Fruit fly (Drosophila melanogaster) whole organism, embryonic: ENCODE data around the gene CG15528.

Experiments
- Antp ChIP-seq: fragments of 200-800 bp; sonication (Bioruptor generic); optimal IDR thresholded peaks from 3 replicates; lab custom pipeline; 2016; ENCODE audit warnings: missing biosample characterization, missing genetic modification characterization
- B-H2 ChIP-seq: fragments of 200-800 bp; sonication (Bioruptor generic); optimal IDR thresholded peaks from 2 replicates; lab custom pipeline; 2018; ENCODE audit warnings: missing biosample characterization, mild to moderate bottlenecking, missing genetic modification characterization
- CG10959 ChIP-seq: fragments of 200-800 bp; sonication (Bioruptor generic); IDR thresholded peaks from 2 replicates; pipeline ENCODE4 v1.3.6; 2022; ENCODE audit warnings: missing biosample characterization, missing genetic modification characterization
- CG12236 ChIP-seq: fragments of 200-800 bp; sonication (Bioruptor generic); optimal IDR thresholded peaks from 2 replicates; lab custom pipeline; 2016; ENCODE audit warnings: missing biosample characterization, missing genetic modification characterization
- CG14441 ChIP-seq: fragments of 200-800 bp; sonication (Bioruptor generic); IDR thresholded peaks from 2 replicates; pipeline ENCODE4 v1.3.6; 2022; ENCODE audit warnings: missing biosample characterization, missing genetic modification characterization
- CG14667 ChIP-seq: fragments of 200-800 bp; sonication (Bioruptor generic); IDR thresholded peaks from 2 replicates; pipeline ENCODE4 v1.3.6; 2022; ENCODE audit warnings: missing biosample characterization, missing genetic modification characterization
- CG1602 ChIP-seq: fragments of 200-800 bp; sonication (Bioruptor generic); optimal IDR thresholded peaks from 3 replicates; lab custom pipeline; 2016; ENCODE audit warnings: missing biosample characterization, missing genetic modification characterization
- D19A ChIP-seq: fragments of 200-800 bp; optimal IDR thresholded peaks from 3 replicates; lab custom pipeline; 2019; ENCODE audit warnings: missing biosample characterization, mild to moderate bottlenecking, missing genetic modification characterization, moderate library complexity
- Doc2 ChIP-seq: fragments of 200-800 bp; sonication (Bioruptor generic); IDR thresholded peaks from 2 replicates; pipeline ENCODE4 v1.3.6; 2022; ENCODE audit warnings: missing biosample characterization, missing genetic modification characterization
- Dref ChIP-seq: fragments of 200-800 bp; sonication (Bioruptor generic); IDR thresholded peaks from 2 replicates; pipeline ENCODE4 v1.3.6; 2022; ENCODE audit warnings: missing biosample characterization, missing genetic modification characterization
- GATAe ChIP-seq: fragments of 200-800 bp; sonication (Bioruptor generic); conservative IDR thresholded peaks from 2 replicates; pipeline ENCODE4 v1.3.6; 2022; ENCODE audit warnings: missing biosample characterization, missing genetic modification characterization
- Hr39 ChIP-seq: fragments of >200 bp; optimal IDR thresholded peaks from 2 replicates; lab custom pipeline; 2017
- Hr51 ChIP-seq, 2 experiments: fragments of 200-800 bp; sonication (Bioruptor generic); optimal IDR thresholded peaks; 2 replicates in 1 of 2; 3 replicates in 1 of 2; lab custom pipeline; 2016 to 2018; ENCODE audit warnings: missing biosample characterization in 2 of 2, missing genetic modification characterization in 2 of 2, mild to moderate bottlenecking in 1 of 2, moderate library complexity in 1 of 2
- MESR4 ChIP-seq: fragments of 200-800 bp; sonication (Bioruptor generic); optimal IDR thresholded peaks from 2 replicates; lab custom pipeline; 2018; ENCODE audit warnings: missing biosample characterization, mild to moderate bottlenecking, missing genetic modification characterization, moderate library complexity
- MTF-1 ChIP-seq: fragments of 200-800 bp; sonication (Bioruptor generic); optimal IDR thresholded peaks from 2 replicates; lab custom pipeline; 2018; ENCODE audit warnings: missing biosample characterization, mild to moderate bottlenecking, missing genetic modification characterization, borderline replicate concordance
- NFAT ChIP-seq: fragments of 200-800 bp; sonication (Bioruptor generic); IDR thresholded peaks from 2 replicates; pipeline ENCODE4 v1.3.6; 2022; ENCODE audit warnings: missing biosample characterization, missing genetic modification characterization
- Neu2 ChIP-seq: fragments of 200-800 bp; sonication (Bioruptor generic); optimal IDR thresholded peaks from 3 replicates; lab custom pipeline; 2016; ENCODE audit warnings: missing biosample characterization, missing genetic modification characterization, borderline replicate concordance
- Six4 ChIP-seq: fragments of 200-800 bp; sonication (Bioruptor generic); optimal IDR thresholded peaks from 2 replicates; lab custom pipeline; 2016; ENCODE audit warnings: missing biosample characterization, missing genetic modification characterization
- Sry-β ChIP-seq: fragments of 200-800 bp; sonication (Bioruptor generic); optimal IDR thresholded peaks from 2 replicates; lab custom pipeline; 2018; ENCODE audit warnings: missing biosample characterization, mild to moderate bottlenecking, missing genetic modification characterization, moderate library complexity
- abd-A ChIP-seq: fragments of 200-800 bp; sonication (Bioruptor generic); optimal IDR thresholded peaks from 3 replicates; lab custom pipeline; 2019; ENCODE audit warnings: missing biosample characterization, mild to moderate bottlenecking, missing genetic modification characterization, moderate library complexity
- ase ChIP-seq: fragments of 200-800 bp; sonication (Bioruptor generic); IDR thresholded peaks from 3 replicates; pipeline ENCODE4 v1.3.6; 2022; ENCODE audit warnings: missing biosample characterization, missing genetic modification characterization
- bbx ChIP-seq: fragments of 200-800 bp; sonication (Bioruptor generic); IDR thresholded peaks from 2 replicates; pipeline ENCODE4 v1.3.6; 2022; ENCODE audit warnings: missing biosample characterization, missing genetic modification characterization; ENCODE audit not compliant: partially characterized antibody
- bcd ChIP-seq: fragments of 200-800 bp; sonication (Bioruptor generic); optimal IDR thresholded peaks from 2 replicates; lab custom pipeline; 2017; ENCODE audit warnings: missing biosample characterization, mild to moderate bottlenecking, missing genetic modification characterization
- cato ChIP-seq: fragments of 200-800 bp; sonication (Bioruptor generic); optimal IDR thresholded peaks from 2 replicates; lab custom pipeline; 2016; ENCODE audit warnings: missing biosample characterization, missing genetic modification characterization, borderline replicate concordance
- caup ChIP-seq: fragments of 200-800 bp; sonication (Bioruptor generic); optimal IDR thresholded peaks from 3 replicates; lab custom pipeline; 2017; ENCODE audit warnings: missing biosample characterization, mild to moderate bottlenecking, missing genetic modification characterization, moderate library complexity; ENCODE audit not compliant: severe bottlenecking
- chif ChIP-seq, 2 experiments: fragments of 200-800 bp; sonication (Bioruptor generic); optimal IDR thresholded peaks; 3 replicates each; lab custom pipeline; 2016; ENCODE audit warnings: missing biosample characterization in 2 of 2, missing genetic modification characterization in 2 of 2
- chm ChIP-seq: fragments of 200-800 bp; sonication (Bioruptor generic); IDR thresholded peaks from 2 replicates; pipeline ENCODE4 v1.3.6; 2022; ENCODE audit warnings: missing biosample characterization, missing genetic modification characterization
- dysf ChIP-seq: fragments of 200-800 bp; sonication (Bioruptor generic); IDR thresholded peaks from 3 replicates; pipeline ENCODE4 v1.3.6; 2022; ENCODE audit warnings: missing biosample characterization, missing genetic modification characterization
- en ChIP-seq: fragments of 200-800 bp; sonication (Bioruptor generic); optimal IDR thresholded peaks from 2 replicates; lab custom pipeline; 2016; ENCODE audit warnings: missing biosample characterization, missing genetic modification characterization
- ewg ChIP-seq: fragments of 200-800 bp; sonication (Bioruptor generic); optimal IDR thresholded peaks from 3 replicates; lab custom pipeline; 2017; ENCODE audit warnings: mild to moderate bottlenecking, missing biosample characterization, missing genetic modification reagents, missing genetic modification characterization
- fd102C ChIP-seq: fragments of 200-800 bp; sonication (Bioruptor generic); optimal IDR thresholded peaks from 2 replicates; lab custom pipeline; 2018; ENCODE audit warnings: missing biosample characterization, mild to moderate bottlenecking, missing genetic modification characterization, moderate library complexity
- gcm ChIP-seq: fragments of 200-800 bp; sonication (Bioruptor generic); optimal IDR thresholded peaks from 2 replicates; lab custom pipeline; 2019; ENCODE audit warnings: missing biosample characterization, mild to moderate bottlenecking, missing genetic modification characterization, moderate library complexity
- gcm2 ChIP-seq: fragments of 200-800 bp; sonication (Bioruptor generic); optimal IDR thresholded peaks from 2 replicates; lab custom pipeline; 2016; ENCODE audit warnings: missing biosample characterization, missing genetic modification characterization
- kah ChIP-seq: fragments of 200-800 bp; sonication (Bioruptor generic); optimal IDR thresholded peaks from 2 replicates; lab custom pipeline; 2018; ENCODE audit warnings: missing biosample characterization, mild to moderate bottlenecking, missing genetic modification characterization
- kay ChIP-seq: fragments of 200-800 bp; sonication (Bioruptor generic); optimal IDR thresholded peaks from 2 replicates; lab custom pipeline; 2016; ENCODE audit warnings: missing biosample characterization, missing genetic modification characterization
- lbe ChIP-seq: fragments of 200-800 bp; sonication (Bioruptor generic); optimal IDR thresholded peaks from 2 replicates; lab custom pipeline; 2016; ENCODE audit warnings: missing biosample characterization, mild to moderate bottlenecking, missing genetic modification characterization
- lilli ChIP-seq: fragments of 200-800 bp; sonication (Bioruptor generic); optimal IDR thresholded peaks from 3 replicates; lab custom pipeline; 2016; ENCODE audit warnings: missing biosample characterization, missing genetic modification characterization
- maf-S ChIP-seq: fragments of 200-800 bp; sonication (Bioruptor generic); optimal IDR thresholded peaks from 2 replicates; lab custom pipeline; 2016; ENCODE audit warnings: missing biosample characterization, missing genetic modification characterization
- mam ChIP-seq: fragments of 200-800 bp; sonication (Bioruptor generic); optimal IDR thresholded peaks from 3 replicates; lab custom pipeline; 2016; ENCODE audit warnings: missing biosample characterization, missing genetic modification characterization
- nerfin-1 ChIP-seq: fragments of 200-800 bp; sonication (Bioruptor generic); optimal IDR thresholded peaks from 3 replicates; lab custom pipeline; 2019; ENCODE audit warnings: missing biosample characterization, mild to moderate bottlenecking, missing genetic modification characterization, moderate library complexity
- pnt ChIP-seq: fragments of 200-800 bp; sonication (Bioruptor generic); optimal IDR thresholded peaks from 3 replicates; lab custom pipeline; 2016; ENCODE audit warnings: missing biosample characterization, missing genetic modification characterization
- prd ChIP-seq, 3 experiments: fragments of >200 bp in 2 of 3; fragments of 200-800 bp in 1 of 3; sonication (Bioruptor generic) in 1 of 3; optimal IDR thresholded peaks in 2 of 3; IDR thresholded peaks in 1 of 3; 2 replicates in 2 of 3; 3 replicates in 1 of 3; pipeline versions ENCODE4 v1.3.6 to Lab custom; 2017 to 2022; ENCODE audit warnings: missing biosample characterization in 1 of 3, missing genetic modification characterization in 1 of 3
- ssp ChIP-seq: fragments of 200-800 bp; sonication (Bioruptor generic); IDR thresholded peaks from 2 replicates; pipeline ENCODE4 v1.3.6; 2022; ENCODE audit warnings: missing biosample characterization, missing genetic modification characterization
- tgo ChIP-seq: fragments of 200-800 bp; sonication (Bioruptor generic); IDR thresholded peaks from 3 replicates; pipeline ENCODE4 v1.3.6; 2022; ENCODE audit warnings: missing biosample characterization, missing genetic modification characterization
- tin ChIP-seq: fragments of 200-800 bp; sonication (Bioruptor generic); optimal IDR thresholded peaks from 3 replicates; lab custom pipeline; 2016; ENCODE audit warnings: missing biosample characterization, missing genetic modification characterization
- tup ChIP-seq: fragments of 200-800 bp; sonication (Bioruptor generic); optimal IDR thresholded peaks from 2 replicates; lab custom pipeline; 2016; ENCODE audit warnings: missing biosample characterization, mild to moderate bottlenecking, missing genetic modification characterization, moderate library complexity
- vnd ChIP-seq: fragments of 200-800 bp; sonication (Bioruptor generic); IDR thresholded peaks from 3 replicates; pipeline ENCODE4 v1.3.6; 2022; ENCODE audit warnings: missing biosample characterization, missing genetic modification characterization; ENCODE audit not compliant: partially characterized antibody
- vvl ChIP-seq: fragments of 200-800 bp; sonication (Bioruptor generic); IDR thresholded peaks from 2 replicates; pipeline ENCODE4 v1.3.6; 2022; ENCODE audit warnings: missing biosample characterization, missing genetic modification characterization
- zf30C ChIP-seq: fragments of 200-800 bp; sonication (Bioruptor generic); optimal IDR thresholded peaks from 3 replicates; lab custom pipeline; 2018; ENCODE audit warnings: missing biosample characterization, mild to moderate bottlenecking, missing genetic modification characterization

The CG15528 gene

DNA sequence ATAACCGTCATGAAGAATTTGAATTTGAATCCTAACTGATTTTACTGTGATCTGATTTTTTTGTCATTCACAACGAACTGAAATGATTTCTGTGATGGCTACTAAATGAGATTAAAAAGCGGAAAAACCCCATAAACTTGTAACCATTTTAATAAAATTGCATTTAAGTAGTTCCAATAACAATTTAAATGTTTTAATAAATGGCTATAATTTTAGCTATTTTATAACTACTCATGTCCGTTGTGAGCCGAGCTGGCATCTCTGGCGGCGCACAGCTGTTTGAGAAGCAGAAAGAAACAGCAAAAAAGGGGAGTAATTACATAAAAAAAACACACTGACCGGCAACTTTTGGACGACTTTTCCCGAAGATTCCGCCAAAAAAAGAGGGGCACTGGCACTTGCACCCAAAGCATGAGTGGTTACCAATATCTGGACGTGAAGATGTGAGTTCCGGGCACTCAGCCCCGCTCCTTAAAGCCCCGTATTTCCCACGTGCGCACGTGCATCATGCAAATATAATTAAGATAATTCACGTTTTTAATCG, 4.8 kb upstream of the CG15528 start, which contains the start of the genes CG7950 and Rpp14a (continued):
- TF ChIP-seq bcd (GFP tag; lab: Kevin White, UChicago) (peak; percentile 49), pnt (GFP tag; lab: Kevin White, UChicago) (peak; percentile 65), NFAT (peak; percentile 59), caup (peak; percentile 69), B-H2 (GFP tag; lab: Kevin White, UChicago) (peak; percentile 85), mam (GFP tag; lab: Kevin White, UChicago) (peak; percentile 85), Six4 (GFP tag; lab: Kevin White, UChicago) (peak; percentile 57), dysf (GFP tag; lab: Robert Waterston, UW) (peak; percentile 77), ase (GFP tag; lab: Robert Waterston, UW) (peak; percentile 64; the same call in 2 of the 3 replicates), Hr39 (lab: Kevin White, UChicago) (no peak), CG12236 (GFP tag; lab: Kevin White, UChicago) (peak; percentile 44), MESR4 (GFP tag; lab: Kevin White, UChicago) (peak; percentile 63), gcm2 (GFP tag; lab: Kevin White, UChicago) (peak; percentile 19), kah (GFP tag; lab: Kevin White, UChicago) (no peak), en (peak; percentile 29), tin (GFP tag; lab: Kevin White, UChicago) (peak; percentile 77), zf30C (GFP tag; lab: Kevin White, UChicago) (peak; percentile 38), Sry-β (GFP tag; lab: Kevin White, UChicago) (peak; percentile 98), CG1602 (GFP tag; lab: Kevin White, UChicago) (peak; percentile 84), maf-S (GFP tag; lab: Kevin White, UChicago) (peak; percentile 74), lilli (GFP tag; lab: Kevin White, UChicago) (peak; percentile 92), vvl (peak; percentile 87), abd-A (tag; lab: Kevin White, UChicago) (peak; percentile 46), prd (optimal IDR thresholded peaks at IDR 0.05; lab: Kevin White, UChicago) (no peak), prd (GFP tag; IDR thresholded peaks at IDR 0.05; lab: Robert Waterston, UW) (peak; percentile 85), chif (GFP tag; optimal IDR thresholded peaks at IDR 0.05; lab: Kevin White, UChicago) (peak; percentile 68 to 86), gcm (GFP tag; lab: Kevin White, UChicago) (peak; percentile 75), nerfin-1 (tag; lab: Kevin White, UChicago) (peak; percentile 51), kay (peak; percentile 52), ssp (peak; percentile 47), Doc2 (no peak), bbx (GFP tag; lab: Robert Waterston, UW) (no peak), chm (peak; percentile 75), tgo (GFP tag; lab: Robert Waterston, UW) (peak; percentile 78), fd102C (peak; percentile 7), CG14667 (GFP tag; lab: Robert Waterston, UW) (peak; percentile 44), Dref (GFP tag; lab: Robert Waterston, UW) (no peak), lbe (GFP tag; lab: Kevin White, UChicago) (peak; percentile 87), CG10959 (GFP tag; lab: Robert Waterston, UW) (peak; percentile 41; the same call in 1 of the 2 replicates), MTF-1 (GFP tag; lab: Kevin White, UChicago) (no peak), Hr51 (GFP tag; optimal IDR thresholded peaks at IDR 0.05; lab: Kevin White, UChicago) (peak; percentile 81 to 84), Antp (GFP tag; lab: Kevin White, UChicago) (peak; percentile 42), CG14441 (peak; percentile 88), cato (GFP tag; lab: Kevin White, UChicago) (peak; percentile 58), vnd (GFP tag; lab: Robert Waterston, UW) (no peak), Neu2 (GFP tag; lab: Kevin White, UChicago) (peak; percentile 57), D19A (tag; lab: Kevin White, UChicago) (peak; percentile 50), tup (peak; percentile 72), GATAe (no peak), ewg (peak; percentile 48)
